Worm (Caenorhabditis elegans) whole organism, late embryonic: Measurements from ENCODE around the gene Y49A3A.3.

Source experiments
- C08G9.2 ChIP-seq: sonication (generic microtip); optimal IDR thresholded peaks from 2 replicates; lab custom pipeline; 2016; ENCODE audit warnings: mild to moderate bottlenecking, missing genetic modification characterization, moderate library complexity, missing compliant biosample characterization
- C38D4.7 ChIP-seq: fragments of 200-800 bp; sonication (Bioruptor generic); optimal IDR thresholded peaks from 2 replicates; lab custom pipeline; 2018; ENCODE audit warnings: mild to moderate bottlenecking, missing genetic modification characterization, moderate library complexity, missing compliant biosample characterization
- K02D7.2 ChIP-seq: sonication (generic microtip); optimal IDR thresholded peaks from 2 replicates; lab custom pipeline; 2017; ENCODE audit warnings: mild to moderate bottlenecking, missing genetic modification characterization, missing compliant biosample characterization
- Y22D7AL.16 ChIP-seq: sonication (generic microtip); optimal IDR thresholded peaks from 2 replicates; lab custom pipeline; 2016; ENCODE audit warnings: missing genetic modification characterization, missing compliant biosample characterization
- ceh-14 ChIP-seq: sonication (generic microtip); optimal IDR thresholded peaks from 2 replicates; lab custom pipeline; 2016; ENCODE audit warnings: missing genotype, missing genetic modification characterization, missing compliant biosample characterization
- ceh-18 ChIP-seq: sonication (generic microtip); optimal IDR thresholded peaks from 2 replicates; lab custom pipeline; 2016; ENCODE audit warnings: missing genetic modification characterization, missing compliant biosample characterization
- ceh-2 ChIP-seq: sonication (generic microtip); optimal IDR thresholded peaks from 2 replicates; lab custom pipeline; 2016; ENCODE audit warnings: missing genotype, missing genetic modification characterization, missing compliant biosample characterization
- ceh-22 ChIP-seq: sonication (generic microtip); optimal IDR thresholded peaks from 2 replicates; lab custom pipeline; 2017; ENCODE audit warnings: missing biosample characterization, missing genetic modification characterization
- ceh-30 ChIP-seq: fragments of 150-350 bp; optimal IDR thresholded peaks from 2 replicates; lab custom pipeline; 2014; ENCODE audit warnings: missing biosample characterization, missing genetic modification characterization
- ceh-31 ChIP-seq: sonication (generic microtip); optimal IDR thresholded peaks from 2 replicates; lab custom pipeline; 2016; ENCODE audit warnings: missing genetic modification characterization, missing compliant biosample characterization
- ceh-34 ChIP-seq: sonication (generic microtip); optimal IDR thresholded peaks from 2 replicates; lab custom pipeline; 2016; ENCODE audit warnings: mild to moderate bottlenecking, missing genetic modification characterization, missing compliant biosample characterization
- ceh-48 ChIP-seq: sonication (generic microtip); optimal IDR thresholded peaks from 2 replicates; lab custom pipeline; 2016; ENCODE audit warnings: missing genetic modification characterization, inconsistent platforms, missing compliant biosample characterization
- che-1 ChIP-seq: sonication (generic microtip); optimal IDR thresholded peaks from 2 replicates; lab custom pipeline; 2016; ENCODE audit warnings: mild to moderate bottlenecking, missing genetic modification characterization, missing compliant biosample characterization
- dve-1 ChIP-seq: sonication (generic microtip); optimal IDR thresholded peaks from 2 replicates; lab custom pipeline; 2017; ENCODE audit warnings: antibody characterized with exemption, mild to moderate bottlenecking, missing genetic modification characterization, missing compliant biosample characterization
- fkh-10 ChIP-seq: fragments of 150-350 bp; optimal IDR thresholded peaks from 2 replicates; lab custom pipeline; 2014; ENCODE audit warnings: missing biosample characterization, missing genetic modification reagents, missing genetic modification characterization
- gmeb-2 ChIP-seq: sonication (generic microtip); optimal IDR thresholded peaks from 2 replicates; lab custom pipeline; 2016; ENCODE audit warnings: missing genetic modification characterization, inconsistent platforms, missing compliant biosample characterization
- hlh-13 ChIP-seq: fragments of 200-800 bp; sonication (Bioruptor generic); optimal IDR thresholded peaks from 2 replicates; lab custom pipeline; 2018; ENCODE audit warnings: mild to moderate bottlenecking, missing genetic modification characterization, missing compliant biosample characterization
- hlh-6 ChIP-seq: sonication (generic microtip); optimal IDR thresholded peaks from 2 replicates; lab custom pipeline; 2016; ENCODE audit warnings: missing genotype, missing genetic modification characterization, missing compliant biosample characterization
- hlh-8 ChIP-seq: sonication (generic microtip); optimal IDR thresholded peaks from 2 replicates; lab custom pipeline; 2016; ENCODE audit warnings: missing genotype, missing genetic modification characterization, missing compliant biosample characterization
- lim-6 ChIP-seq: sonication (generic microtip); optimal IDR thresholded peaks from 2 replicates; lab custom pipeline; 2016; ENCODE audit warnings: missing genetic modification characterization, missing compliant biosample characterization
- lin-11 ChIP-seq: fragments of 200-800 bp; sonication (Bioruptor generic); optimal IDR thresholded peaks from 2 replicates; lab custom pipeline; 2018; ENCODE audit warnings: mild to moderate bottlenecking, missing genetic modification characterization, missing compliant biosample characterization
- mec-3 ChIP-seq: sonication (generic microtip); optimal IDR thresholded peaks from 2 replicates; lab custom pipeline; 2016; ENCODE audit warnings: borderline replicate concordance, missing genetic modification characterization, missing compliant biosample characterization
- nfya-1 ChIP-seq: sonication (generic microtip); optimal IDR thresholded peaks from 2 replicates; lab custom pipeline; 2017; ENCODE audit warnings: missing genetic modification characterization, mild to moderate bottlenecking, missing compliant biosample characterization, antibody characterized with exemption, moderate library complexity
- nhr-11 ChIP-seq: fragments of 150-350 bp; optimal IDR thresholded peaks from 2 replicates; lab custom pipeline; 2014; ENCODE audit warnings: missing biosample characterization, missing genetic modification characterization
- odd-2 ChIP-seq: sonication (generic microtip); optimal IDR thresholded peaks from 2 replicates; lab custom pipeline; 2017; ENCODE audit warnings: antibody characterized with exemption, mild to moderate bottlenecking, missing genetic modification characterization, missing compliant biosample characterization
- pax-1 ChIP-seq: fragments of 150-350 bp; optimal IDR thresholded peaks from 2 replicates; lab custom pipeline; 2014; ENCODE audit warnings: missing biosample characterization, missing genetic modification characterization
- pha-2 ChIP-seq: sonication (generic microtip); optimal IDR thresholded peaks from 2 replicates; lab custom pipeline; 2017; ENCODE audit warnings: mild to moderate bottlenecking, missing genetic modification characterization, missing compliant biosample characterization
- pha-4 ChIP-seq: fragments of 150-350 bp; optimal IDR thresholded peaks from 2 replicates; lab custom pipeline; 2018; ENCODE audit warnings: missing biosample characterization, missing genetic modification reagents, missing genetic modification characterization
- rnt-1 ChIP-seq: sonication (generic microtip); optimal IDR thresholded peaks from 2 replicates; lab custom pipeline; 2016; ENCODE audit warnings: missing genetic modification characterization, missing compliant biosample characterization
- sdc-2 ChIP-seq: sonication (generic microtip); optimal IDR thresholded peaks from 2 replicates; lab custom pipeline; 2016; ENCODE audit warnings: missing genotype, missing genetic modification characterization, missing compliant biosample characterization
- sox-4 ChIP-seq: sonication (generic microtip); optimal IDR thresholded peaks from 2 replicates; lab custom pipeline; 2017; ENCODE audit warnings: mild to moderate bottlenecking, missing genetic modification characterization, inconsistent platforms, missing compliant biosample characterization
- tbx-2 ChIP-seq: sonication (generic microtip); optimal IDR thresholded peaks from 2 replicates; lab custom pipeline; 2016; ENCODE audit warnings: missing genetic modification characterization, missing compliant biosample characterization
- ttx-3 ChIP-seq: sonication (generic microtip); optimal IDR thresholded peaks from 2 replicates; lab custom pipeline; 2016; ENCODE audit warnings: missing genetic modification reagents, missing genetic modification characterization, missing compliant biosample characterization
- unc-3 ChIP-seq, 2 experiments: fragments of 200-800 bp in 1 of 2; sonication (Bioruptor generic) in 1 of 2; sonication (generic microtip) in 1 of 2; conservative IDR thresholded peaks in 1 of 2; optimal IDR thresholded peaks in 1 of 2; 2 replicates each; pipeline versions ENCODE4 v1.3.6 to Lab custom; 2016 to 2022; ENCODE audit warnings: missing compliant biosample characterization in 2 of 2, missing genetic modification characterization in 2 of 2, missing genetic modification reagents in 1 of 2
- unc-42 ChIP-seq: sonication (generic microtip); optimal IDR thresholded peaks from 2 replicates; lab custom pipeline; 2016; ENCODE audit warnings: missing genotype, missing genetic modification characterization, missing compliant biosample characterization
- ztf-16 ChIP-seq: sonication (generic microtip); optimal IDR thresholded peaks from 2 replicates; lab custom pipeline; 2017; ENCODE audit warnings: missing genetic modification characterization, missing compliant biosample characterization

Gene Y49A3A.3

ce11 chrV:14352032-14352431, 2.2 kb upstream of the Y49A3A.3 start:
- TF ChIP-seq sox-4 (tag; lab: Kevin White, UChicago): no peak
- TF ChIP-seq pha-4 (tag; lab: Kevin White, UChicago): no peak
- no peak for TF ChIP-seq mec-3 (tag; lab: Kevin White, UChicago)
- TF ChIP-seq lin-11 (tag; lab: Kevin White, UChicago): no peak
- no peak for TF ChIP-seq ttx-3 (tag; lab: Kevin White, UChicago)
- TF ChIP-seq gmeb-2 (tag; lab: Kevin White, UChicago): no peak
- no peak for TF ChIP-seq hlh-13 (GFP tag; lab: Kevin White, UChicago)
- TF ChIP-seq ztf-16: no peak
- no peak for TF ChIP-seq pha-2 (tag; lab: Kevin White, UChicago)
- no peak for TF ChIP-seq ceh-14 (tag; lab: Kevin White, UChicago)
- TF ChIP-seq Y22D7AL.16: no peak
- no peak for TF ChIP-seq C38D4.7 (GFP tag; lab: Kevin White, UChicago)
- TF ChIP-seq che-1 (tag; lab: Kevin White, UChicago): no peak
- TF ChIP-seq hlh-6 (tag; lab: Kevin White, UChicago): no peak
- TF ChIP-seq unc-3 (GFP tag; conservative IDR thresholded peaks at IDR 0.05; lab: Robert Waterston, UW): no peak
- no peak for TF ChIP-seq unc-3 (tag; optimal IDR thresholded peaks at IDR 0.05; lab: Kevin White, UChicago)
- no peak for TF ChIP-seq pax-1 (tag; lab: Kevin White, UChicago)
- no peak for TF ChIP-seq ceh-34 (tag; lab: Kevin White, UChicago)
- TF ChIP-seq ceh-22: no peak
- TF ChIP-seq K02D7.2: no peak

- TF ChIP-seq unc-42 (peak; percentile 51), ceh-18 (tag; lab: Kevin White, UChicago) (peak; percentile 33), ceh-31 (tag; lab: Kevin White, UChicago) (peak; percentile 52), ceh-34 (tag; lab: Kevin White, UChicago) (peak; percentile 35), C08G9.2 (tag; lab: Kevin White, UChicago) (no peak), fkh-10 (no peak), nfya-1 (tag; lab: Kevin White, UChicago) (peak; percentile 81), rnt-1 (tag; lab: Kevin White, UChicago) (no peak), dve-1 (tag; lab: Kevin White, UChicago) (peak; percentile 10), ceh-48 (tag; lab: Kevin White, UChicago) (peak; percentile 28), tbx-2 (tag; lab: Kevin White, UChicago) (peak; percentile 25)
Measured at ce11 chrV:14355738-14356368, 1.6 kb downstream of the Y49A3A.3 start, which contains the start of gene cyn-1. TSS of gene cyn-1 (plus strand) at chrV:14356076.

- peak; percentile 65 for TF ChIP-seq nfya-1 (tag; lab: Kevin White, UChicago)
Measured at ce11 chrV:14357347-14357746, 3.1 kb downstream of the Y49A3A.3 start.

ce11 chrV:14358577-14358976, 4.4 kb downstream of the Y49A3A.3 start, which contains the start of gene Y49A3A.4:
TSS of gene Y49A3A.4 (minus strand) at chrV:14358890.
- TF ChIP-seq odd-2 (tag; lab: Kevin White, UChicago): no peak
- no peak for TF ChIP-seq sdc-2 (tag; lab: Kevin White, UChicago)
- no peak for TF ChIP-seq ceh-30 (tag; lab: Kevin White, UChicago)
- no peak for TF ChIP-seq pha-4 (tag; lab: Kevin White, UChicago)
- TF ChIP-seq dve-1 (tag; lab: Kevin White, UChicago): no peak
- TF ChIP-seq ceh-2 (tag; lab: Kevin White, UChicago): no peak
- TF ChIP-seq hlh-8: no peak
- no peak for TF ChIP-seq mec-3 (tag; lab: Kevin White, UChicago)
- no peak for TF ChIP-seq lim-6 (tag; lab: Kevin White, UChicago)
- no peak for TF ChIP-seq ztf-16
- TF ChIP-seq nhr-11 (tag; lab: Kevin White, UChicago): no peak
- TF ChIP-seq C08G9.2 (tag; lab: Kevin White, UChicago): no peak
